Fruit fly (Drosophila melanogaster): ENCODE data around the gene Sec16.

Sec16 gene

dm6 chrX:12547657-12548056 lies 48.2 kb upstream of the Sec16 start (continued):
- TF ChIP-seq CG18599 (GFP tag; optimal IDR thresholded peaks at IDR 0.05) (peak; percentile 51), trem (tag; optimal IDR thresholded peaks at IDR 0.05) (peak; percentile 5), GATAe (GFP tag; conservative IDR thresholded peaks at IDR 0.05) (no peak), CG6854 (GFP tag; optimal IDR thresholded peaks at IDR 0.05) (no peak), CG17612 (GFP tag; IDR thresholded peaks at IDR 0.05) (no peak), CG4730 (GFP tag; IDR thresholded peaks at IDR 0.05) (no peak; the same call in 1 of the 2 replicates), Side (GFP tag; optimal IDR thresholded peaks at IDR 0.05) (no peak), CG1529 (GFP tag; optimal IDR thresholded peaks at IDR 0.05) (no peak), p53 (GFP tag; optimal IDR thresholded peaks at IDR 0.05) (no peak), Opbp (GFP tag; IDR thresholded peaks at IDR 0.05; ENCODE audit: partially characterized antibody) (no peak), tll (GFP tag; optimal IDR thresholded peaks at IDR 0.05) (no peak), CG11085 (GFP tag; IDR thresholded peaks at IDR 0.05) (no peak), CG16779 (GFP tag; IDR thresholded peaks at IDR 0.05) (no peak), sens-2 (GFP tag; IDR thresholded peaks at IDR 0.05) (no peak), B-H2 (GFP tag; optimal IDR thresholded peaks at IDR 0.05) (peak; percentile 35), chinmo (GFP tag; IDR thresholded peaks at IDR 0.05; ENCODE audit: partially characterized antibody) (no peak), sna (GFP tag; IDR thresholded peaks at IDR 0.05; ENCODE audit: partially characterized antibody) (no peak), row (GFP tag; IDR thresholded peaks at IDR 0.05) (peak; percentile 74), CG9215 (GFP tag; IDR thresholded peaks at IDR 0.05) (no peak), E2f2 (GFP tag; IDR thresholded peaks at IDR 0.05) (no peak), ci (GFP tag; IDR thresholded peaks at IDR 0.05) (no peak), CG9932 (GFP tag; IDR thresholded peaks at IDR 0.05) (0 out of 2 replicates have a peak, but pooled peaks have one; percentile 18), Camta (GFP tag; optimal IDR thresholded peaks at IDR 0.05) (no peak), CG7271 (tag; optimal IDR thresholded peaks at IDR 0.05) (no peak), rib (GFP tag; IDR thresholded peaks at IDR 0.05) (no peak), BtbVII (GFP tag; optimal IDR thresholded peaks at IDR 0.05) (no peak), seq (GFP tag; IDR thresholded peaks at IDR 0.05) (no peak), HmgD (GFP tag; optimal IDR thresholded peaks at IDR 0.05) (no peak), CG16863 (GFP tag; optimal IDR thresholded peaks at IDR 0.05) (no peak), CG8359 (GFP tag; optimal IDR thresholded peaks at IDR 0.05; ENCODE audit: borderline replicate concordance) (no peak), Hmr (GFP tag; optimal IDR thresholded peaks at IDR 0.05) (peak; percentile 55), CG18476 (GFP tag; optimal IDR thresholded peaks at IDR 0.05) (no peak), CG10366 (GFP tag; IDR thresholded peaks at IDR 0.05) (no peak; the same call in 1 of the 2 replicates), CG12236 (GFP tag; optimal IDR thresholded peaks at IDR 0.05) (no peak), sob (GFP tag; IDR thresholded peaks at IDR 0.05) (no peak), Sox102F (GFP tag; optimal IDR thresholded peaks at IDR 0.05) (peak; percentile 29), Ssrp (tag; optimal IDR thresholded peaks at IDR 0.05) (peak; percentile 18), Taf1 (GFP tag; IDR thresholded peaks at IDR 0.05) (no peak), Lim3 (GFP tag; IDR thresholded peaks at IDR 0.05) (no peak), zfh2 (GFP tag; optimal IDR thresholded peaks at IDR 0.05) (peak; percentile 21), zf30C (GFP tag; optimal IDR thresholded peaks at IDR 0.05) (no peak), E2f1 (GFP tag; IDR thresholded peaks at IDR 0.05) (no peak), ara (GFP tag; IDR thresholded peaks at IDR 0.05) (0 out of 2 replicates have a peak, but pooled peaks have one; percentile 9), slp2 (GFP tag; optimal IDR thresholded peaks at IDR 0.05) (no peak), gsb-n (tag; optimal IDR thresholded peaks at IDR 0.05) (no peak), CG15479 (GFP tag; optimal IDR thresholded peaks at IDR 0.05) (no peak), dimm (GFP tag; IDR thresholded peaks at IDR 0.05) (no peak), run (tag; optimal IDR thresholded peaks at IDR 0.05) (no peak), croc (GFP tag; conservative IDR thresholded peaks at IDR 0.05) (no peak), CG2199 (GFP tag; IDR thresholded peaks at IDR 0.05) (no peak), CG18011 (GFP tag; optimal IDR thresholded peaks at IDR 0.05) (no peak), Chrac-16 (GFP tag; optimal IDR thresholded peaks at IDR 0.05) (peak; percentile 8)
